Worm (Caenorhabditis elegans) whole organism, L4 larva: ENCODE results near the gene F53F4.2.

Experiments used
- F37D6.2 ChIP-seq: sonication (generic microtip); optimal IDR thresholded peaks from 2 replicates; lab custom pipeline; 2016; ENCODE audit warnings: mild to moderate bottlenecking, missing genetic modification characterization, missing compliant biosample characterization
- F44E2.7 ChIP-seq: fragments of 200-800 bp; sonication (Bioruptor generic); IDR thresholded peaks from 2 replicates; pipeline ENCODE4 v2.1.2; 2022; ENCODE audit warnings: missing genetic modification characterization, missing compliant biosample characterization
- F49E8.2 ChIP-seq: sonication (generic microtip); optimal IDR thresholded peaks from 2 replicates; lab custom pipeline; 2016; ENCODE audit warnings: missing compliant biosample characterization, mild to moderate bottlenecking, missing genetic modification characterization, borderline replicate concordance
- R02D3.7 ChIP-seq: fragments of 150-350 bp; sonication (generic microtip); optimal IDR thresholded peaks from 3 replicates; lab custom pipeline; 2014; ENCODE audit warnings: missing biosample characterization, missing genetic modification characterization
- T20F7.1 ChIP-seq: fragments of 200-800 bp; sonication (Bioruptor generic); optimal IDR thresholded peaks from 2 replicates; lab custom pipeline; 2018; ENCODE audit warnings: mild to moderate bottlenecking, missing genetic modification characterization, missing compliant biosample characterization
- T26A8.4 ChIP-seq: fragments of 200-800 bp; sonication (Bioruptor generic); IDR thresholded peaks from 2 replicates; pipeline ENCODE4 v1.3.6; 2022; ENCODE audit warnings: missing genetic modification characterization, missing compliant biosample characterization
- Y105C5A.15 ChIP-seq: fragments of 200-800 bp; sonication (Bioruptor generic); IDR thresholded peaks from 2 replicates; pipeline ENCODE4 v1.3.6; 2022; ENCODE audit warnings: missing genetic modification characterization, missing compliant biosample characterization
- Y5F2A.4 ChIP-seq: fragments of 200-800 bp; sonication (Bioruptor generic); optimal IDR thresholded peaks from 2 replicates; lab custom pipeline; 2018; ENCODE audit warnings: mild to moderate bottlenecking, missing genetic modification characterization, missing compliant biosample characterization
- ZK546.5 ChIP-seq, 2 experiments: sonication (generic microtip); optimal IDR thresholded peaks; 2 replicates each; lab custom pipeline; 2017; ENCODE audit warnings: missing biosample characterization in 2 of 2, missing genetic modification characterization in 2 of 2
- aha-1 ChIP-seq: fragments of 150-350 bp; peaks from one replicate; lab custom pipeline; 2014; ENCODE audit warnings: missing biosample characterization, missing genetic modification characterization
- aly-2 ChIP-seq: sonication (generic microtip); optimal IDR thresholded peaks from 2 replicates; lab custom pipeline; 2018; ENCODE audit warnings: missing biosample characterization, missing genetic modification characterization
- ama-1 ChIP-seq: fragments of 150-350 bp; optimal IDR thresholded peaks from 2 replicates; lab custom pipeline; 2014; ENCODE audit warnings: inconsistent platforms, mixed read lengths
- arid-1 ChIP-seq: fragments of 200-800 bp; sonication (Bioruptor generic); conservative IDR thresholded peaks from 2 replicates; pipeline ENCODE4 v1.3.6; 2022; ENCODE audit warnings: missing genetic modification reagents, missing genetic modification characterization, missing compliant biosample characterization
- ceh-62 ChIP-seq: sonication (generic microtip); optimal IDR thresholded peaks from 2 replicates; lab custom pipeline; 2017; ENCODE audit warnings: missing biosample characterization, missing genetic modification characterization
- ces-1 ChIP-seq: fragments of 150-350 bp; sonication (generic microtip); optimal IDR thresholded peaks from 4 replicates; lab custom pipeline; 2014; ENCODE audit warnings: missing biosample characterization, missing genetic modification reagents, missing genetic modification characterization
- cey-2 ChIP-seq: sonication (generic microtip); optimal IDR thresholded peaks from 3 replicates; lab custom pipeline; 2017; ENCODE audit warnings: missing genetic modification characterization, mild to moderate bottlenecking, missing compliant biosample characterization, antibody characterized with exemption, borderline replicate concordance; ENCODE audit not compliant: insufficient read depth
- daf-16 ChIP-seq, 3 experiments: sonication (generic microtip); optimal IDR thresholded peaks; 2 replicates each; lab custom pipeline; 2016 to 2017; ENCODE audit warnings: missing genetic modification characterization in 3 of 3, missing genetic modification reagents in 3 of 3, mild to moderate bottlenecking in 2 of 3, missing compliant biosample characterization in 2 of 3, missing biosample characterization in 1 of 3, moderate library complexity in 1 of 3
- dmd-9 ChIP-seq: fragments of 200-800 bp; sonication (Bioruptor generic); IDR thresholded peaks from 2 replicates; pipeline ENCODE4 v1.3.6; 2022; ENCODE audit warnings: missing genetic modification reagents, missing genetic modification characterization, missing compliant biosample characterization
- dpl-1 ChIP-seq: fragments of 150-350 bp; optimal IDR thresholded peaks from 2 replicates; lab custom pipeline; 2014; ENCODE audit warnings: missing biosample characterization, missing genetic modification reagents, missing genetic modification characterization
- duxl-1 ChIP-seq: sonication (generic microtip); optimal IDR thresholded peaks from 2 replicates; lab custom pipeline; 2016; ENCODE audit warnings: mild to moderate bottlenecking, missing genetic modification characterization, moderate library complexity, missing compliant biosample characterization; ENCODE audit not compliant: poor library complexity
- gei-8 ChIP-seq: fragments of 200-800 bp; sonication (Bioruptor generic); optimal IDR thresholded peaks from 2 replicates; lab custom pipeline; 2018; ENCODE audit warnings: mild to moderate bottlenecking, missing genetic modification characterization, missing compliant biosample characterization
- hlh-11 ChIP-seq: fragments of 200-800 bp; sonication (Bioruptor generic); optimal IDR thresholded peaks from 2 replicates; lab custom pipeline; 2018; ENCODE audit warnings: mild to moderate bottlenecking, missing genetic modification characterization, missing compliant biosample characterization
- hlh-30 ChIP-seq: sonication (generic microtip); optimal IDR thresholded peaks from 2 replicates; lab custom pipeline; 2017; ENCODE audit warnings: antibody characterized with exemption, mild to moderate bottlenecking, missing genetic modification characterization, missing compliant biosample characterization; ENCODE audit not compliant: insufficient read depth
- lim-7 ChIP-seq: fragments of 200-800 bp; sonication (Bioruptor generic); IDR thresholded peaks from 2 replicates; pipeline ENCODE4 v1.3.6; 2022; ENCODE audit warnings: missing genetic modification characterization, missing compliant biosample characterization
- lin-39 ChIP-seq: fragments of 150-350 bp; optimal IDR thresholded peaks from 2 replicates; lab custom pipeline; 2014; ENCODE audit warnings: missing biosample characterization, missing genetic modification reagents, missing genetic modification characterization
- lir-3 ChIP-seq: sonication (generic microtip); optimal IDR thresholded peaks from 2 replicates; lab custom pipeline; 2016; ENCODE audit warnings: mild to moderate bottlenecking, missing genetic modification characterization, missing compliant biosample characterization
- mep-1 ChIP-seq: fragments of 150-350 bp; sonication (generic microtip); optimal IDR thresholded peaks from 3 replicates; lab custom pipeline; 2014; ENCODE audit warnings: missing biosample characterization, missing genetic modification characterization
- mes-2 ChIP-seq: sonication (generic microtip); optimal IDR thresholded peaks from 2 replicates; lab custom pipeline; 2016; ENCODE audit warnings: missing genotype, mild to moderate bottlenecking, missing genetic modification characterization, missing compliant biosample characterization; ENCODE audit not compliant: poor library complexity, severe bottlenecking
- mxl-2 ChIP-seq: fragments of 200-800 bp; sonication (Bioruptor generic); conservative IDR thresholded peaks from 2 replicates; pipeline ENCODE4 v1.3.6; 2022; ENCODE audit warnings: missing genetic modification reagents, missing genetic modification characterization, missing compliant biosample characterization
- mxl-3 ChIP-seq: fragments of 200-800 bp; sonication (Bioruptor generic); optimal IDR thresholded peaks from 2 replicates; lab custom pipeline; 2018; ENCODE audit warnings: mild to moderate bottlenecking, missing genetic modification characterization, missing compliant biosample characterization
- nhr-102 ChIP-seq: sonication (generic microtip); optimal IDR thresholded peaks from 2 replicates; lab custom pipeline; 2016; ENCODE audit warnings: mild to moderate bottlenecking, missing genetic modification characterization, moderate library complexity, missing compliant biosample characterization
- nhr-111 ChIP-seq: fragments of 200-800 bp; sonication (Bioruptor generic); optimal IDR thresholded peaks from 2 replicates; lab custom pipeline; 2018; ENCODE audit warnings: mild to moderate bottlenecking, missing genetic modification characterization, missing compliant biosample characterization
- nhr-48 ChIP-seq: sonication (generic microtip); optimal IDR thresholded peaks from 2 replicates; lab custom pipeline; 2016; ENCODE audit warnings: mild to moderate bottlenecking, missing genetic modification characterization, missing compliant biosample characterization
- nhr-6 ChIP-seq: fragments of 150-350 bp; optimal IDR thresholded peaks from 2 replicates; lab custom pipeline; 2014; ENCODE audit warnings: missing biosample characterization, missing genetic modification characterization
- nhr-76 ChIP-seq: fragments of 150-350 bp; optimal IDR thresholded peaks from 2 replicates; lab custom pipeline; 2014; ENCODE audit warnings: missing biosample characterization, missing genetic modification characterization
- php-3 ChIP-seq: fragments of 200-800 bp; sonication (Bioruptor generic); IDR thresholded peaks from 2 replicates; pipeline ENCODE4 v1.3.6; 2022; ENCODE audit warnings: missing genetic modification reagents, missing genetic modification characterization, missing compliant biosample characterization
- saeg-2 ChIP-seq: fragments of 200-800 bp; sonication (Bioruptor generic); IDR thresholded peaks from 2 replicates; pipeline ENCODE4 v1.3.6; 2022; ENCODE audit warnings: missing genetic modification reagents, missing genetic modification characterization, missing compliant biosample characterization
- sdz-12 ChIP-seq: fragments of 200-800 bp; sonication (Bioruptor generic); optimal IDR thresholded peaks from 2 replicates; lab custom pipeline; 2018; ENCODE audit warnings: mild to moderate bottlenecking, missing genetic modification characterization, missing compliant biosample characterization
- set-16 ChIP-seq: fragments of 200-800 bp; sonication (Bioruptor generic); IDR thresholded peaks from 2 replicates; pipeline ENCODE4 v1.3.6; 2022; ENCODE audit warnings: missing genetic modification reagents, missing genetic modification characterization, missing compliant biosample characterization
- snpc-4 ChIP-seq: fragments of 150-350 bp; optimal IDR thresholded peaks from 2 replicates; lab custom pipeline; 2014; ENCODE audit warnings: missing biosample characterization, missing genetic modification characterization
- spr-1 ChIP-seq: sonication (generic microtip); optimal IDR thresholded peaks from 2 replicates; lab custom pipeline; 2016; ENCODE audit warnings: mild to moderate bottlenecking, missing genetic modification characterization, missing compliant biosample characterization
- tra-1 ChIP-seq: fragments of 200-800 bp; sonication (Bioruptor generic); IDR thresholded peaks from 2 replicates; pipeline ENCODE4 v1.3.6; 2022; ENCODE audit warnings: missing genetic modification reagents, missing genetic modification characterization, missing compliant biosample characterization
- unc-130 ChIP-seq: sonication (generic microtip); optimal IDR thresholded peaks from 2 replicates; lab custom pipeline; 2016; ENCODE audit warnings: missing genetic modification reagents, missing genetic modification characterization, missing compliant biosample characterization
- unc-62 ChIP-seq, 3 experiments: fragments of 150-350 bp in 1 of 3; sonication (generic microtip); optimal IDR thresholded peaks in 2 of 3; peaks in 1 of 3; 1 replicate in 1 of 3; 2 replicates in 2 of 3; lab custom pipeline; 2014 to 2017; ENCODE audit warnings: missing biosample characterization in 3 of 3, missing genetic modification characterization in 3 of 3, missing genetic modification reagents in 3 of 3, missing genotype in 1 of 3
- vab-7 ChIP-seq: fragments of 200-800 bp; sonication (Bioruptor generic); IDR thresholded peaks from 2 replicates; pipeline ENCODE4 v1.3.6; 2022; ENCODE audit warnings: missing genetic modification reagents, missing genetic modification characterization, missing compliant biosample characterization
- ztf-11 ChIP-seq: fragments of 150-350 bp; optimal IDR thresholded peaks from 2 replicates; lab custom pipeline; 2014; ENCODE audit warnings: missing biosample characterization, missing genetic modification characterization
- ztf-7 ChIP-seq: fragments of 150-350 bp; optimal IDR thresholded peaks from 2 replicates; lab custom pipeline; 2014; ENCODE audit warnings: missing biosample characterization, missing genetic modification characterization

Gene F53F4.2

ce11 chrV:13627103-13627623 lies 37.8 kb upstream of the F53F4.2 start, which contains the start of gene sde-2:
Gene sde-2, plus strand, starts transcription at chrV:13627573.
- TF ChIP-seq unc-62 (GFP tag; optimal IDR thresholded peaks at IDR 0.05 in 1 of 2; lab: Kevin White, UChicago) (peak in 1 of 2 experiments; percentile 53), unc-62 (tag; optimal IDR thresholded peaks at IDR 0.05; lab: Kevin White, UChicago) (no peak), hlh-30 (tag; lab: Kevin White, UChicago) (peak; percentile 57), nhr-76 (tag; lab: Kevin White, UChicago) (no peak), ces-1 (peak; percentile 45)

- TF ChIP-seq aly-2 (tag; lab: Kevin White, UChicago): no peak
- TF ChIP-seq dpl-1: peak; percentile 3
- TF ChIP-seq nhr-102 (tag; lab: Kevin White, UChicago): no peak
- TF ChIP-seq T26A8.4 (GFP tag; lab: Robert Waterston, UW): no peak
- no peak for TF ChIP-seq saeg-2
- TF ChIP-seq daf-16 (GFP tag; optimal IDR thresholded peaks at IDR 0.05; lab: Kevin White, UChicago): no peak
- no peak for TF ChIP-seq daf-16 (tag; optimal IDR thresholded peaks at IDR 0.05; lab: Kevin White, UChicago)
- TF ChIP-seq lin-39 (tag; lab: Kevin White, UChicago): no peak
- no peak for TF ChIP-seq F37D6.2 (tag; lab: Kevin White, UChicago)
- peak; percentile 39 for TF ChIP-seq R02D3.7 (tag; lab: Kevin White, UChicago)
- TF ChIP-seq gei-8 (GFP tag; lab: Kevin White, UChicago): no peak
- TF ChIP-seq ces-1: no peak
- no peak for TF ChIP-seq mxl-3 (GFP tag; lab: Kevin White, UChicago)
- no peak for TF ChIP-seq tra-1 (GFP tag; lab: Robert Waterston, UW)
- TF ChIP-seq ZK546.5 (tag; optimal IDR thresholded peaks at IDR 0.05; lab: Kevin White, UChicago): no peak
- no peak for TF ChIP-seq nhr-111 (GFP tag; lab: Kevin White, UChicago)
- no peak for TF ChIP-seq mxl-2 (GFP tag; lab: Robert Waterston, UW)
- peak; percentile 10 for TF ChIP-seq unc-130 (GFP tag; lab: Kevin White, UChicago)
- TF ChIP-seq arid-1 (GFP tag; lab: Robert Waterston, UW): no peak
- no peak for TF ChIP-seq set-16
- TF ChIP-seq F44E2.7: no peak
- TF ChIP-seq Y5F2A.4 (GFP tag; lab: Kevin White, UChicago): no peak
- no peak for TF ChIP-seq nhr-6 (tag; lab: Kevin White, UChicago)
- no peak for TF ChIP-seq ztf-7
- no peak for TF ChIP-seq hlh-11 (tag; lab: Kevin White, UChicago)
- TF ChIP-seq vab-7 (GFP tag; lab: Robert Waterston, UW): no peak
- TF ChIP-seq Y105C5A.15: no peak
- no peak for TF ChIP-seq nhr-48 (tag; lab: Kevin White, UChicago)
- TF ChIP-seq T20F7.1 (GFP tag; lab: Kevin White, UChicago): peak; percentile 90
- TF ChIP-seq lim-7 (GFP tag; lab: Robert Waterston, UW): no peak
- no peak for TF ChIP-seq dmd-9 (GFP tag; lab: Robert Waterston, UW)
- no peak for TF ChIP-seq ama-1 (lab: Kevin White, UChicago)
- TF ChIP-seq spr-1 (tag; lab: Kevin White, UChicago): no peak
- TF ChIP-seq snpc-4 (tag; lab: Kevin White, UChicago): no peak
- TF ChIP-seq mes-2: peak; percentile 72
- no peak for TF ChIP-seq F49E8.2
- TF ChIP-seq hlh-30 (tag; lab: Kevin White, UChicago): no peak
- TF ChIP-seq duxl-1 (tag; lab: Kevin White, UChicago): no peak
- peak; percentile 61 for TF ChIP-seq aha-1 (tag; lab: Kevin White, UChicago)
- TF ChIP-seq mep-1: no peak
- no peak for TF ChIP-seq sdz-12
- no peak for TF ChIP-seq php-3 (GFP tag; lab: Robert Waterston, UW)
- TF ChIP-seq ceh-62: no peak
- no peak for TF ChIP-seq cey-2
- no peak for TF ChIP-seq lir-3
- TF ChIP-seq ztf-11 (tag; lab: Kevin White, UChicago): no peak
Observed at ce11 chrV:13625517-13626097, 36.2 kb upstream of the F53F4.2 start, which contains the start of the genes nduv-2 and F53F4.12. Gene nduv-2, minus strand, starts transcription at chrV:13625567. Gene F53F4.12, plus strand, starts transcription at chrV:13626047.
